Fruit fly (Drosophila melanogaster) whole organism, embryonic: ENCODE measurements around the gene RpS17.

Source experiments
- Adf1 ChIP-seq: fragments of 200-800 bp; sonication (Bioruptor generic); IDR thresholded peaks from 2 replicates; pipeline ENCODE4 v1.3.6; 2022; ENCODE audit warnings: missing biosample characterization, missing genetic modification characterization
- Aef1 ChIP-seq: fragments of 200-800 bp; sonication (Bioruptor generic); IDR thresholded peaks from 3 replicates; pipeline ENCODE4 v1.3.6; 2022; ENCODE audit warnings: missing biosample characterization, missing genetic modification characterization
- Atf-2 ChIP-seq: fragments of 200-800 bp; sonication (Bioruptor generic); optimal IDR thresholded peaks from 2 replicates; lab custom pipeline; 2016; ENCODE audit warnings: missing biosample characterization, missing genetic modification characterization
- Atf6 ChIP-seq: fragments of 200-800 bp; sonication (Bioruptor generic); IDR thresholded peaks from 2 replicates; pipeline ENCODE4 v1.3.6; 2022; ENCODE audit warnings: missing biosample characterization, missing genetic modification characterization
- B-H1 ChIP-seq: fragments of 200-800 bp; sonication (Bioruptor generic); IDR thresholded peaks from 3 replicates; pipeline ENCODE4 v1.3.6; 2022; ENCODE audit warnings: missing biosample characterization, missing genetic modification characterization
- Bdp1 ChIP-seq: fragments of 200-800 bp; sonication (Bioruptor generic); optimal IDR thresholded peaks from 3 replicates; lab custom pipeline; 2016; ENCODE audit warnings: missing biosample characterization, missing genetic modification characterization
- CG10543 ChIP-seq: fragments of 200-800 bp; sonication (Bioruptor generic); optimal IDR thresholded peaks from 3 replicates; lab custom pipeline; 2017; ENCODE audit warnings: missing biosample characterization, mild to moderate bottlenecking, missing genetic modification characterization, moderate library complexity
- CG12236 ChIP-seq: fragments of 200-800 bp; sonication (Bioruptor generic); optimal IDR thresholded peaks from 2 replicates; lab custom pipeline; 2016; ENCODE audit warnings: missing biosample characterization, missing genetic modification characterization
- CG12659 ChIP-seq: fragments of 200-800 bp; sonication (Bioruptor generic); optimal IDR thresholded peaks from 3 replicates; lab custom pipeline; 2017; ENCODE audit warnings: mild to moderate bottlenecking, missing biosample characterization, missing genetic modification reagents, missing genetic modification characterization
- CG15601 ChIP-seq: fragments of 200-800 bp; sonication (Bioruptor generic); optimal IDR thresholded peaks from 3 replicates; lab custom pipeline; 2019; ENCODE audit warnings: missing biosample characterization, mild to moderate bottlenecking, missing genetic modification characterization, moderate library complexity
- CG18619 ChIP-seq: fragments of 200-800 bp; sonication (Bioruptor generic); optimal IDR thresholded peaks from 3 replicates; lab custom pipeline; 2017; ENCODE audit warnings: missing biosample characterization, mild to moderate bottlenecking, missing genetic modification characterization
- CG3065 ChIP-seq: fragments of 200-800 bp; sonication (Bioruptor generic); optimal IDR thresholded peaks from 2 replicates; lab custom pipeline; 2016; ENCODE audit warnings: missing biosample characterization, missing genetic modification characterization
- CG31441 ChIP-seq: fragments of 200-800 bp; sonication (Bioruptor generic); IDR thresholded peaks from 2 replicates; pipeline ENCODE4 v1.3.6; 2022; ENCODE audit warnings: missing biosample characterization, missing genetic modification characterization
- CG32767 ChIP-seq: fragments of 200-800 bp; sonication (Bioruptor generic); IDR thresholded peaks from 2 replicates; pipeline ENCODE4 v1.3.6; 2022; ENCODE audit warnings: missing biosample characterization, missing genetic modification characterization
- CG8765 ChIP-seq: fragments of 200-800 bp; sonication (Bioruptor generic); IDR thresholded peaks from 2 replicates; pipeline ENCODE4 v1.3.6; 2022; ENCODE audit warnings: missing biosample characterization, missing genetic modification characterization
- CkIIα-i1 ChIP-seq: fragments of 200-800 bp; sonication (Bioruptor generic); IDR thresholded peaks from 2 replicates; pipeline ENCODE4 v1.3.6; 2022; ENCODE audit warnings: missing biosample characterization, missing genetic modification characterization
- E2f2 ChIP-seq: fragments of 200-800 bp; sonication (Bioruptor generic); IDR thresholded peaks from 2 replicates; pipeline ENCODE4 v1.3.6; 2022; ENCODE audit warnings: missing biosample characterization, missing genetic modification characterization
- Eip74EF ChIP-seq, 2 experiments: fragments of 200-800 bp in 1 of 2; fragments of >200 bp in 1 of 2; sonication (Bioruptor generic) in 1 of 2; optimal IDR thresholded peaks; 2 replicates each; lab custom pipeline; 2017 to 2019; ENCODE audit warnings: missing biosample characterization in 2 of 2, missing genetic modification characterization in 2 of 2, mild to moderate bottlenecking in 1 of 2, moderate library complexity in 1 of 2
- Hmr ChIP-seq: fragments of 200-800 bp; sonication (Bioruptor generic); optimal IDR thresholded peaks from 3 replicates; lab custom pipeline; 2017; ENCODE audit warnings: mild to moderate bottlenecking, missing biosample characterization, missing genetic modification reagents, missing genetic modification characterization
- Hmx ChIP-seq: fragments of 200-800 bp; sonication (Bioruptor generic); optimal IDR thresholded peaks from 2 replicates; lab custom pipeline; 2016; ENCODE audit warnings: missing biosample characterization, missing genetic modification characterization
- Lpt ChIP-seq: fragments of >200 bp; optimal IDR thresholded peaks from 2 replicates; lab custom pipeline; 2018; ENCODE audit warnings: missing biosample characterization, missing genetic modification characterization
- Myb ChIP-seq: fragments of 200-800 bp; sonication (Bioruptor generic); optimal IDR thresholded peaks from 2 replicates; lab custom pipeline; 2016; ENCODE audit warnings: missing biosample characterization, missing genetic modification characterization
- NC2β ChIP-seq: fragments of 200-800 bp; sonication (Bioruptor generic); optimal IDR thresholded peaks from 2 replicates; lab custom pipeline; 2016; ENCODE audit warnings: missing biosample characterization, missing genetic modification characterization
- NFAT ChIP-seq: fragments of 200-800 bp; sonication (Bioruptor generic); IDR thresholded peaks from 2 replicates; pipeline ENCODE4 v1.3.6; 2022; ENCODE audit warnings: missing biosample characterization, missing genetic modification characterization
- NK7.1 ChIP-seq: fragments of 200-800 bp; sonication (Bioruptor generic); optimal IDR thresholded peaks from 3 replicates; lab custom pipeline; 2016; ENCODE audit warnings: missing biosample characterization, missing genetic modification characterization
- Neu2 ChIP-seq: fragments of 200-800 bp; sonication (Bioruptor generic); optimal IDR thresholded peaks from 3 replicates; lab custom pipeline; 2016; ENCODE audit warnings: missing biosample characterization, missing genetic modification characterization, borderline replicate concordance
- Ptx1 ChIP-seq: fragments of 200-800 bp; sonication (Bioruptor generic); IDR thresholded peaks from 2 replicates; pipeline ENCODE4 v1.3.6; 2022; ENCODE audit warnings: missing biosample characterization, missing genetic modification characterization
- Usf ChIP-seq: fragments of 200-800 bp; sonication (Bioruptor generic); optimal IDR thresholded peaks from 2 replicates; lab custom pipeline; 2017; ENCODE audit warnings: missing genotype, missing biosample characterization, missing genetic modification characterization
- ab ChIP-seq: fragments of 200-800 bp; sonication (Bioruptor generic); optimal IDR thresholded peaks from 2 replicates; lab custom pipeline; 2016; ENCODE audit warnings: missing biosample characterization, missing genetic modification characterization
- bigmax ChIP-seq: fragments of 200-800 bp; sonication (Bioruptor generic); optimal IDR thresholded peaks from 2 replicates; lab custom pipeline; 2018; ENCODE audit warnings: missing biosample characterization, mild to moderate bottlenecking, missing genetic modification characterization
- br ChIP-seq: fragments of >200 bp; optimal IDR thresholded peaks from 2 replicates; lab custom pipeline; 2017
- chif ChIP-seq, 2 experiments: fragments of 200-800 bp; sonication (Bioruptor generic); optimal IDR thresholded peaks; 3 replicates each; lab custom pipeline; 2016; ENCODE audit warnings: missing biosample characterization in 2 of 2, missing genetic modification characterization in 2 of 2
- ci ChIP-seq: fragments of 200-800 bp; sonication (Bioruptor generic); IDR thresholded peaks from 3 replicates; pipeline ENCODE4 v1.3.6; 2022; ENCODE audit warnings: missing biosample characterization, missing genetic modification characterization
- crol ChIP-seq: fragments of 200-800 bp; sonication (Bioruptor generic); IDR thresholded peaks from 2 replicates; pipeline ENCODE4 v1.3.6; 2022; ENCODE audit warnings: missing biosample characterization, missing genetic modification characterization
- crp ChIP-seq, 2 experiments: fragments of 200-800 bp; sonication (Bioruptor generic); optimal IDR thresholded peaks; 2 replicates in 1 of 2; 3 replicates in 1 of 2; lab custom pipeline; 2017; ENCODE audit warnings: missing biosample characterization in 2 of 2, missing genetic modification characterization in 2 of 2, mild to moderate bottlenecking in 1 of 2, moderate library complexity in 1 of 2
- h ChIP-seq: fragments of >200 bp; optimal IDR thresholded peaks from 2 replicates; lab custom pipeline; 2017
- hkb ChIP-seq, 2 experiments: fragments of 200-800 bp in 1 of 2; fragments of >200 bp in 1 of 2; sonication (Bioruptor generic) in 1 of 2; IDR thresholded peaks in 1 of 2; optimal IDR thresholded peaks in 1 of 2; 2 replicates each; pipeline versions ENCODE4 v1.3.6 to Lab custom; 2017 to 2022; ENCODE audit warnings: missing biosample characterization in 1 of 2, missing genetic modification characterization in 1 of 2
- jigr1 ChIP-seq: fragments of 200-800 bp; sonication (Bioruptor generic); IDR thresholded peaks from 3 replicates; pipeline ENCODE4 v1.3.6; 2022; ENCODE audit warnings: missing biosample characterization, missing genetic modification characterization
- mld ChIP-seq: fragments of 200-800 bp; sonication (Bioruptor generic); IDR thresholded peaks from 3 replicates; pipeline ENCODE4 v1.3.6; 2022; ENCODE audit warnings: missing biosample characterization, missing genetic modification characterization; ENCODE audit not compliant: partially characterized antibody
- otp ChIP-seq: fragments of 200-800 bp; sonication (Bioruptor generic); IDR thresholded peaks from 3 replicates; pipeline ENCODE4, ENCODE4 v1.3.6; 2022; ENCODE audit warnings: missing biosample characterization, missing genetic modification characterization
- peb ChIP-seq: fragments of 200-800 bp; sonication (Bioruptor generic); IDR thresholded peaks from 2 replicates; pipeline ENCODE4 v1.3.6; 2022; ENCODE audit warnings: missing biosample characterization, missing genetic modification characterization
- pita ChIP-seq: fragments of 200-800 bp; sonication (Bioruptor generic); optimal IDR thresholded peaks from 2 replicates; lab custom pipeline; 2017; ENCODE audit warnings: missing biosample characterization, mild to moderate bottlenecking, missing genetic modification characterization
- pnt ChIP-seq: fragments of 200-800 bp; sonication (Bioruptor generic); optimal IDR thresholded peaks from 3 replicates; lab custom pipeline; 2016; ENCODE audit warnings: missing biosample characterization, missing genetic modification characterization
- schlank ChIP-seq: fragments of 200-800 bp; sonication (Bioruptor generic); optimal IDR thresholded peaks from 2 replicates; lab custom pipeline; 2018; ENCODE audit warnings: missing biosample characterization, mild to moderate bottlenecking, missing genetic modification characterization
- slou ChIP-seq: fragments of 200-800 bp; sonication (Bioruptor generic); optimal IDR thresholded peaks from 3 replicates; lab custom pipeline; 2016; ENCODE audit warnings: missing biosample characterization, missing genetic modification characterization
- so ChIP-seq: fragments of 200-800 bp; sonication (Bioruptor generic); IDR thresholded peaks from 3 replicates; pipeline ENCODE4 v1.3.6; 2022; ENCODE audit warnings: missing biosample characterization, missing genetic modification characterization
- sqz ChIP-seq: fragments of 200-800 bp; sonication (Bioruptor generic); optimal IDR thresholded peaks from 3 replicates; lab custom pipeline; 2018; ENCODE audit warnings: missing biosample characterization, mild to moderate bottlenecking, missing genetic modification characterization
- toy ChIP-seq: fragments of 200-800 bp; sonication (Bioruptor generic); IDR thresholded peaks from 2 replicates; pipeline ENCODE4 v1.3.6; 2022; ENCODE audit warnings: missing biosample characterization, missing genetic modification characterization
- trem ChIP-seq: fragments of 200-800 bp; optimal IDR thresholded peaks from 3 replicates; lab custom pipeline; 2019; ENCODE audit warnings: missing biosample characterization, mild to moderate bottlenecking, missing genetic modification characterization, moderate library complexity
- unc-4 ChIP-seq: fragments of 200-800 bp; sonication (Bioruptor generic); IDR thresholded peaks from 2 replicates; pipeline ENCODE4 v1.3.6; 2022; ENCODE audit warnings: missing biosample characterization, missing genetic modification characterization; ENCODE audit not compliant: partially characterized antibody
- zen2 ChIP-seq: fragments of 200-800 bp; sonication (Bioruptor generic); IDR thresholded peaks from 3 replicates; pipeline ENCODE4 v1.3.6; 2022; ENCODE audit warnings: missing biosample characterization, missing genetic modification characterization; ENCODE audit not compliant: partially characterized antibody

RpS17 gene

dm6 chr3L:9401354-9402156 lies 28.1 kb downstream of the RpS17 start (continued):
- no peak for TF ChIP-seq toy (GFP tag; lab: Robert Waterston, UW)
- TF ChIP-seq CG12659 (GFP tag; lab: Kevin White, UChicago) = no peak
- no peak for TF ChIP-seq Aef1 (GFP tag; lab: Robert Waterston, UW)
- TF ChIP-seq Hmr (GFP tag; lab: Kevin White, UChicago) = no peak
- TF ChIP-seq Atf6 (GFP tag; lab: Robert Waterston, UW) = 0 out of 2 replicates have a peak, but pooled peaks have one; percentile 13
- TF ChIP-seq schlank = no peak
- no peak for TF ChIP-seq ab (GFP tag; lab: Kevin White, UChicago)
- TF ChIP-seq Eip74EF (GFP tag; optimal IDR thresholded peaks at IDR 0.05; lab: Kevin White, UChicago) = no peak
- TF ChIP-seq chif (GFP tag; optimal IDR thresholded peaks at IDR 0.05; lab: Kevin White, UChicago) = no peak
- no peak for TF ChIP-seq E2f2
- TF ChIP-seq B-H1 = no peak
- peak; percentile 22; the same call in 1 of the 2 replicates for TF ChIP-seq CG32767 (GFP tag; lab: Robert Waterston, UW)
- no peak for TF ChIP-seq CG10543 (GFP tag; lab: Kevin White, UChicago)
- TF ChIP-seq h (lab: Kevin White, UChicago) = no peak
- peak; percentile 42; the same call in 1 of the 3 replicates for TF ChIP-seq so
- no peak for TF ChIP-seq Lpt (GFP tag; lab: Kevin White, UChicago)
- TF ChIP-seq pnt (GFP tag; lab: Kevin White, UChicago) = no peak
- peak; percentile 22 for TF ChIP-seq sqz
- no peak for TF ChIP-seq hkb (optimal IDR thresholded peaks at IDR 0.05; lab: Kevin White, UChicago)
- TF ChIP-seq hkb (GFP tag; IDR thresholded peaks at IDR 0.05; lab: Robert Waterston, UW) = no peak
- TF ChIP-seq CG31441 (GFP tag; lab: Robert Waterston, UW) = no peak
- no peak for TF ChIP-seq NK7.1 (GFP tag; lab: Kevin White, UChicago)
- no peak for TF ChIP-seq NFAT (GFP tag; lab: Robert Waterston, UW)
- no peak for TF ChIP-seq mld (GFP tag; lab: Robert Waterston, UW)
- TF ChIP-seq otp (GFP tag; lab: Robert Waterston, UW) = no peak
- TF ChIP-seq trem = no peak
- no peak for TF ChIP-seq ci (GFP tag; lab: Robert Waterston, UW)
- no peak for TF ChIP-seq Adf1 (GFP tag; lab: Robert Waterston, UW)
- no peak for TF ChIP-seq Bdp1 (GFP tag; lab: Kevin White, UChicago)
- TF ChIP-seq Atf-2 (GFP tag; lab: Kevin White, UChicago) = no peak
- no peak for TF ChIP-seq CkIIα-i1 (GFP tag; lab: Robert Waterston, UW)
- TF ChIP-seq unc-4 (GFP tag; lab: Robert Waterston, UW) = no peak
- no peak for TF ChIP-seq CG8765 (GFP tag; lab: Robert Waterston, UW)
- no peak for TF ChIP-seq CG18619
- TF ChIP-seq CG12236 = no peak
- TF ChIP-seq slou (GFP tag; lab: Kevin White, UChicago) = no peak
- no peak for TF ChIP-seq Neu2 (GFP tag; lab: Kevin White, UChicago)
- TF ChIP-seq Hmx (GFP tag; lab: Kevin White, UChicago) = no peak
- no peak for TF ChIP-seq bigmax
- no peak for TF ChIP-seq CG3065 (GFP tag; lab: Kevin White, UChicago)
- TF ChIP-seq crol = no peak
- TF ChIP-seq zen2 = no peak
- TF ChIP-seq peb (GFP tag; lab: Robert Waterston, UW) = no peak
- TF ChIP-seq NC2β (GFP tag; lab: Kevin White, UChicago) = no peak
- TF ChIP-seq pita (GFP tag; lab: Kevin White, UChicago) = no peak
- TF ChIP-seq Myb (GFP tag; lab: Kevin White, UChicago) = no peak
- TF ChIP-seq crp (GFP tag; optimal IDR thresholded peaks at IDR 0.05; lab: Kevin White, UChicago) = no peak
- TF ChIP-seq br (lab: Kevin White, UChicago) = no peak
- no peak for TF ChIP-seq jigr1 (GFP tag; lab: Robert Waterston, UW)
- no peak for TF ChIP-seq Usf (GFP tag; lab: Kevin White, UChicago)
- no peak for TF ChIP-seq CG15601
- no peak for TF ChIP-seq Ptx1 (GFP tag; lab: Robert Waterston, UW)
